Worm (Caenorhabditis elegans) whole organism, L4 larva: ENCODE data around the gene sprr-1.

Experiments
- D1046.2 ChIP-seq: fragments of 200-800 bp; sonication (Bioruptor generic); IDR thresholded peaks from 2 replicates; pipeline ENCODE4 v1.3.6; 2022; ENCODE audit warnings: missing genetic modification characterization, missing compliant biosample characterization
- F44E2.7 ChIP-seq: fragments of 200-800 bp; sonication (Bioruptor generic); IDR thresholded peaks from 2 replicates; pipeline ENCODE4 v2.1.2; 2022; ENCODE audit warnings: missing genetic modification characterization, missing compliant biosample characterization
- R02D3.7 ChIP-seq: fragments of 150-350 bp; sonication (generic microtip); optimal IDR thresholded peaks from 3 replicates; lab custom pipeline; 2014; ENCODE audit warnings: missing biosample characterization, missing genetic modification characterization
- ZK337.2 ChIP-seq: fragments of 200-800 bp; sonication (Bioruptor generic); IDR thresholded peaks from 2 replicates; pipeline ENCODE4 v1.3.6; 2022; ENCODE audit warnings: missing genetic modification reagents, missing genetic modification characterization, missing compliant biosample characterization
- ceh-20 ChIP-seq: fragments of 200-800 bp; sonication (Bioruptor generic); IDR thresholded peaks from 2 replicates; pipeline ENCODE4 v1.3.6; 2022; ENCODE audit warnings: missing genetic modification reagents, missing genetic modification characterization, missing compliant biosample characterization
- ceh-28 ChIP-seq: fragments of 150-350 bp; optimal IDR thresholded peaks from 2 replicates; lab custom pipeline; 2014; ENCODE audit warnings: missing biosample characterization, missing genetic modification reagents, missing genetic modification characterization
- cey-2 ChIP-seq: sonication (generic microtip); optimal IDR thresholded peaks from 3 replicates; lab custom pipeline; 2017; ENCODE audit warnings: missing genetic modification characterization, mild to moderate bottlenecking, missing compliant biosample characterization, antibody characterized with exemption, borderline replicate concordance; ENCODE audit not compliant: insufficient read depth
- daf-16 ChIP-seq, 3 experiments: sonication (generic microtip); optimal IDR thresholded peaks; 2 replicates each; lab custom pipeline; 2016 to 2017; ENCODE audit warnings: missing genetic modification characterization in 3 of 3, missing genetic modification reagents in 3 of 3, mild to moderate bottlenecking in 2 of 3, missing compliant biosample characterization in 2 of 3, missing biosample characterization in 1 of 3, moderate library complexity in 1 of 3
- dmd-6 ChIP-seq: fragments of 200-800 bp; sonication (Bioruptor generic); IDR thresholded peaks from 2 replicates; pipeline ENCODE4 v1.3.6; 2022; ENCODE audit warnings: missing genetic modification reagents, missing genetic modification characterization, missing compliant biosample characterization
- dve-1 ChIP-seq: sonication (generic microtip); optimal IDR thresholded peaks from 2 replicates; lab custom pipeline; 2017; ENCODE audit warnings: antibody characterized with exemption, mild to moderate bottlenecking, missing genetic modification characterization, missing compliant biosample characterization; ENCODE audit not compliant: insufficient read depth
- gei-8 ChIP-seq: fragments of 200-800 bp; sonication (Bioruptor generic); optimal IDR thresholded peaks from 2 replicates; lab custom pipeline; 2018; ENCODE audit warnings: mild to moderate bottlenecking, missing genetic modification characterization, missing compliant biosample characterization
- hlh-11 ChIP-seq: fragments of 200-800 bp; sonication (Bioruptor generic); optimal IDR thresholded peaks from 2 replicates; lab custom pipeline; 2018; ENCODE audit warnings: mild to moderate bottlenecking, missing genetic modification characterization, missing compliant biosample characterization
- hlh-30 ChIP-seq: sonication (generic microtip); optimal IDR thresholded peaks from 2 replicates; lab custom pipeline; 2017; ENCODE audit warnings: antibody characterized with exemption, mild to moderate bottlenecking, missing genetic modification characterization, missing compliant biosample characterization; ENCODE audit not compliant: insufficient read depth
- hmg-1.1 ChIP-seq: fragments of 200-800 bp; sonication (Bioruptor generic); IDR thresholded peaks from 2 replicates; pipeline ENCODE4 v1.3.6; 2022; ENCODE audit warnings: missing genetic modification reagents, missing genetic modification characterization, missing compliant biosample characterization
- lim-7 ChIP-seq: fragments of 200-800 bp; sonication (Bioruptor generic); IDR thresholded peaks from 2 replicates; pipeline ENCODE4 v1.3.6; 2022; ENCODE audit warnings: missing genetic modification characterization, missing compliant biosample characterization
- lin-1 ChIP-seq: fragments of 200-800 bp; sonication (Bioruptor generic); IDR thresholded peaks from 2 replicates; pipeline ENCODE4 v1.3.6; 2022; ENCODE audit warnings: missing genetic modification reagents, missing genetic modification characterization, missing compliant biosample characterization
- lsy-2 ChIP-seq, 2 experiments: fragments of 150-350 bp in 1 of 2; sonication (generic microtip) in 1 of 2; optimal IDR thresholded peaks; 2 replicates each; lab custom pipeline; 2014 to 2017; ENCODE audit warnings: missing biosample characterization in 2 of 2, missing genetic modification characterization in 2 of 2
- mdl-1 ChIP-seq, 2 experiments: fragments of 150-350 bp in 1 of 2; sonication (generic microtip) in 1 of 2; optimal IDR thresholded peaks; 2 replicates each; lab custom pipeline; 2014 to 2017; ENCODE audit warnings: missing biosample characterization in 2 of 2, missing genetic modification characterization in 2 of 2
- mes-2 ChIP-seq: sonication (generic microtip); optimal IDR thresholded peaks from 2 replicates; lab custom pipeline; 2016; ENCODE audit warnings: missing genotype, mild to moderate bottlenecking, missing genetic modification characterization, missing compliant biosample characterization; ENCODE audit not compliant: poor library complexity, severe bottlenecking
- mxl-3 ChIP-seq: fragments of 200-800 bp; sonication (Bioruptor generic); optimal IDR thresholded peaks from 2 replicates; lab custom pipeline; 2018; ENCODE audit warnings: mild to moderate bottlenecking, missing genetic modification characterization, missing compliant biosample characterization
- nhr-102 ChIP-seq: sonication (generic microtip); optimal IDR thresholded peaks from 2 replicates; lab custom pipeline; 2016; ENCODE audit warnings: mild to moderate bottlenecking, missing genetic modification characterization, moderate library complexity, missing compliant biosample characterization
- nhr-11 ChIP-seq: fragments of 150-350 bp; optimal IDR thresholded peaks from 2 replicates; lab custom pipeline; 2014; ENCODE audit warnings: missing biosample characterization, missing genetic modification characterization
- nhr-28 ChIP-seq: fragments of 150-350 bp; optimal IDR thresholded peaks from 2 replicates; lab custom pipeline; 2014; ENCODE audit warnings: missing biosample characterization, missing genetic modification characterization
- nhr-41 ChIP-seq: fragments of 200-800 bp; sonication (Bioruptor generic); IDR thresholded peaks from 2 replicates; pipeline ENCODE4 v1.3.6; 2022; ENCODE audit warnings: missing genetic modification reagents, missing genetic modification characterization, missing compliant biosample characterization
- nhr-42 ChIP-seq: fragments of 200-800 bp; sonication (Bioruptor generic); IDR thresholded peaks from 2 replicates; pipeline ENCODE4 v1.3.6; 2022; ENCODE audit warnings: missing genetic modification characterization, missing compliant biosample characterization
- nhr-48 ChIP-seq: sonication (generic microtip); optimal IDR thresholded peaks from 2 replicates; lab custom pipeline; 2016; ENCODE audit warnings: mild to moderate bottlenecking, missing genetic modification characterization, missing compliant biosample characterization
- nhr-77 ChIP-seq: fragments of 150-350 bp; optimal IDR thresholded peaks from 2 replicates; lab custom pipeline; 2014; ENCODE audit warnings: missing biosample characterization, missing genetic modification characterization
- php-3 ChIP-seq: fragments of 200-800 bp; sonication (Bioruptor generic); IDR thresholded peaks from 2 replicates; pipeline ENCODE4 v1.3.6; 2022; ENCODE audit warnings: missing genetic modification reagents, missing genetic modification characterization, missing compliant biosample characterization
- pqm-1 ChIP-seq: sonication (generic microtip); optimal IDR thresholded peaks from 2 replicates; lab custom pipeline; 2017; ENCODE audit warnings: missing biosample characterization, missing genetic modification characterization
- sdz-12 ChIP-seq: fragments of 200-800 bp; sonication (Bioruptor generic); optimal IDR thresholded peaks from 2 replicates; lab custom pipeline; 2018; ENCODE audit warnings: mild to moderate bottlenecking, missing genetic modification characterization, missing compliant biosample characterization
- set-16 ChIP-seq: fragments of 200-800 bp; sonication (Bioruptor generic); IDR thresholded peaks from 2 replicates; pipeline ENCODE4 v1.3.6; 2022; ENCODE audit warnings: missing genetic modification reagents, missing genetic modification characterization, missing compliant biosample characterization
- snpc-1.2 ChIP-seq: fragments of 200-800 bp; sonication (Bioruptor generic); IDR thresholded peaks from 2 replicates; pipeline ENCODE4 v1.3.6; 2022; ENCODE audit warnings: missing genetic modification reagents, missing genetic modification characterization, missing compliant biosample characterization
- tra-1 ChIP-seq: fragments of 200-800 bp; sonication (Bioruptor generic); IDR thresholded peaks from 2 replicates; pipeline ENCODE4 v1.3.6; 2022; ENCODE audit warnings: missing genetic modification reagents, missing genetic modification characterization, missing compliant biosample characterization
- unc-62 ChIP-seq, 3 experiments: fragments of 150-350 bp in 1 of 3; sonication (generic microtip); optimal IDR thresholded peaks in 2 of 3; peaks in 1 of 3; 1 replicate in 1 of 3; 2 replicates in 2 of 3; lab custom pipeline; 2014 to 2017; ENCODE audit warnings: missing biosample characterization in 3 of 3, missing genetic modification characterization in 3 of 3, missing genetic modification reagents in 3 of 3, missing genotype in 1 of 3
- vab-7 ChIP-seq: fragments of 200-800 bp; sonication (Bioruptor generic); IDR thresholded peaks from 2 replicates; pipeline ENCODE4 v1.3.6; 2022; ENCODE audit warnings: missing genetic modification reagents, missing genetic modification characterization, missing compliant biosample characterization
- zfp-3 ChIP-seq: fragments of 200-800 bp; sonication (Bioruptor generic); conservative IDR thresholded peaks from 2 replicates; pipeline ENCODE4 v1.3.6; 2022; ENCODE audit warnings: missing genetic modification reagents, missing genetic modification characterization, missing compliant biosample characterization

The sprr-1 gene

ce11 chrX:15466032-15466431 lies at the start of gene sprr-1:
Gene sprr-1 (plus strand): TSS chrX:15466300.
- TF ChIP-seq unc-62 (GFP tag; optimal IDR thresholded peaks at IDR 0.05 in 1 of 2; lab: Kevin White, UChicago) (peak in 1 of 2 experiments; percentile 95), unc-62 (tag; optimal IDR thresholded peaks at IDR 0.05; lab: Kevin White, UChicago) (no peak), sdz-12 (GFP tag; lab: Kevin White, UChicago) (no peak)

ce11 chrX:15420671-15421070 lies 45.4 kb upstream of the sprr-1 start, which contains the start of gene F39D8.3:
Gene F39D8.3 (plus strand): TSS chrX:15420971.
- TF ChIP-seq hlh-11 (tag; lab: Kevin White, UChicago) (peak; percentile 22), lsy-2 (tag; optimal IDR thresholded peaks at IDR 0.05; lab: Kevin White, UChicago) (no peak), R02D3.7 (no peak), mdl-1 (tag; optimal IDR thresholded peaks at IDR 0.05; lab: Kevin White, UChicago) (no peak), gei-8 (GFP tag; lab: Kevin White, UChicago) (no peak), nhr-11 (tag; lab: Kevin White, UChicago) (no peak)

DNA sequence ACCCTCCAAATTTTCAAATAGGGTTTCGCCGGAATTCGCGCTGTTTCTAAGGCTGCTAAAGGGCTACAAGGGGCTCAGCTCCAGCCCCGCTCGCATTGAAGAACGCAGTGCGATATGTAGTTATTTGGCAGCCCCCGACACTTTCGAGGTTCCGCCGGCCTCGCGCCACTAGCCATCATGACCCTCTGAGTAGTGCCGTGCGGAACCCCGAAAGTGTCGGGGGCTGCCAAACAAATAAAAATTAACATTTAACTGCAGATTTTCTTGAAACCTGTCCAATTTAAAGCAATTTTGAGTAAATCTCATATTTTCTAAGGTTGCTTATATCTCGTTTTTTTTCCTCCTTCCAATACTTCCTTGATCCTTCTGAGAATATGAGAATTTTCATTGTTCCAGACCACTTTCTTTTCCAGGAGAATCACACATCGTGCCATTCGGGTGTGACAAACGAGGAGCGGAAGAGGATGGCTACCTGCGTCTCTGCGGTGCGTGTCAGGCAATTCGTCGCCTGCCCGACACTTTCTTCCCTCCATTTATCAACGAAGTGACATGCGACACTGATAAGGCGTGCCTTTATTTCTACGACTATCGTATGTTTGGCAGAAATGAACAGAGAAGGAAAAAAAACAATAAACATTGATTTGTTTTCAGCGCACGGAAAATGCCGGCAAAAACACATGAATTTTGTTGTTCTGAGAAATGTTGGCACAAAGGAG lies 42.2 kb upstream of the sprr-1 start:
- peak; percentile 38 for TF ChIP-seq nhr-48
- peak; percentile 63 for TF ChIP-seq pqm-1 (tag; lab: Kevin White, UChicago)
- TF ChIP-seq tra-1 = peak; percentile 79
- 0 out of 2 replicates have a peak, but pooled peaks have one; percentile 11 for TF ChIP-seq hmg-1.1 (GFP tag; lab: Robert Waterston, UW)
- TF ChIP-seq zfp-3 (GFP tag; lab: Robert Waterston, UW) = no peak
- no peak for TF ChIP-seq lim-7 (GFP tag; lab: Robert Waterston, UW)
- TF ChIP-seq hlh-30 (tag; lab: Kevin White, UChicago) = peak; percentile 79
- peak; percentile 88 for TF ChIP-seq dmd-6
- 0 out of 2 replicates have a peak, but pooled peaks have one; percentile 8 for TF ChIP-seq nhr-41 (GFP tag; lab: Robert Waterston, UW)
- peak; percentile 92 for TF ChIP-seq nhr-28 (tag; lab: Kevin White, UChicago)
- TF ChIP-seq nhr-42 (GFP tag; lab: Robert Waterston, UW) = no peak
- TF ChIP-seq vab-7 (GFP tag; lab: Robert Waterston, UW) = no peak
- TF ChIP-seq mes-2 (tag; lab: Kevin White, UChicago) = peak; percentile 21
- no peak for TF ChIP-seq D1046.2 (GFP tag; lab: Robert Waterston, UW)
- TF ChIP-seq cey-2 (tag; lab: Kevin White, UChicago) = no peak
- TF ChIP-seq mdl-1 (tag; optimal IDR thresholded peaks at IDR 0.05; lab: Kevin White, UChicago) = peak; percentile 29 to 67
- TF ChIP-seq php-3 = peak; percentile 80
- peak; percentile 63; the same call in 1 of the 2 replicates for TF ChIP-seq lin-1 (GFP tag; lab: Robert Waterston, UW)
- no peak for TF ChIP-seq F44E2.7 (GFP tag; lab: Robert Waterston, UW)
- TF ChIP-seq snpc-1.2 = no peak
- peak; percentile 55 for TF ChIP-seq dve-1 (tag; lab: Kevin White, UChicago)
- peak; percentile 91 for TF ChIP-seq hlh-11 (tag; lab: Kevin White, UChicago)
- no peak for TF ChIP-seq ZK337.2
- peak in 1 of 2 experiments; percentile 77 for TF ChIP-seq unc-62 (GFP tag; optimal IDR thresholded peaks at IDR 0.05 in 1 of 2; lab: Kevin White, UChicago)
- no peak for TF ChIP-seq unc-62 (tag; optimal IDR thresholded peaks at IDR 0.05; lab: Kevin White, UChicago)
- peak; percentile 62 for TF ChIP-seq set-16 (GFP tag; lab: Robert Waterston, UW)
- peak; percentile 93 for TF ChIP-seq mxl-3 (GFP tag; lab: Kevin White, UChicago)
- TF ChIP-seq daf-16 (GFP tag; optimal IDR thresholded peaks at IDR 0.05; lab: Kevin White, UChicago) = no peak
- peak; percentile 96 for TF ChIP-seq daf-16 (tag; optimal IDR thresholded peaks at IDR 0.05; lab: Kevin White, UChicago)
- TF ChIP-seq ceh-28 (tag; lab: Kevin White, UChicago) = no peak
- TF ChIP-seq ceh-20 (GFP tag; lab: Robert Waterston, UW) = peak; percentile 74; the same call in 1 of the 2 replicates
- peak; percentile 34 for TF ChIP-seq nhr-102 (tag; lab: Kevin White, UChicago)
- peak; percentile 76 for TF ChIP-seq nhr-77
